Fruit fly (Drosophila melanogaster): Measurements from ENCODE around the gene CG12288.

CG12288 gene

dm6 chr2L:16888574-16889376 is 13.2 kb downstream of the CG12288 start (continued):
- TF ChIP-seq CG12219 (GFP tag; optimal IDR thresholded peaks at IDR 0.05) (no peak), ac (GFP tag; optimal IDR thresholded peaks at IDR 0.05) (no peak), CG4360 (GFP tag; IDR thresholded peaks at IDR 0.05) (peak; percentile 17; the same call in 1 of the 2 replicates), GATAe (GFP tag; conservative IDR thresholded peaks at IDR 0.05) (peak; percentile 35; the same call in 1 of the 2 replicates), crol (GFP tag; IDR thresholded peaks at IDR 0.05) (peak; percentile 92), Hr78 (GFP tag; optimal IDR thresholded peaks at IDR 0.05) (peak in 1 of 2 experiments; percentile 90), nau (GFP tag; optimal IDR thresholded peaks at IDR 0.05) (no peak), CG34422 (GFP tag; IDR thresholded peaks at IDR 0.05) (peak; percentile 48; the same call in 2 of the 3 replicates)

dm6 chr2L:16887660-16888573 is 14.1 kb downstream of the CG12288 start, which contains the start of the genes osi and tweek:
TSS of gene osi (minus strand) at chr2L:16887966.
TSS of gene tweek (plus strand) at chr2L:16888490.
- TF ChIP-seq ab (GFP tag; optimal IDR thresholded peaks at IDR 0.05): peak; percentile 15
- peak; percentile 34 for TF ChIP-seq Six4 (GFP tag; optimal IDR thresholded peaks at IDR 0.05)
- TF ChIP-seq CG17912 (GFP tag; optimal IDR thresholded peaks at IDR 0.05): no peak
- TF ChIP-seq zfh2 (GFP tag; optimal IDR thresholded peaks at IDR 0.05): peak; percentile 60
- peak; percentile 54 for TF ChIP-seq CG12104 (GFP tag; optimal IDR thresholded peaks at IDR 0.05)
- TF ChIP-seq insv (GFP tag; optimal IDR thresholded peaks at IDR 0.05): peak in 1 of 2 experiments; percentile 9
- TF ChIP-seq tll (GFP tag; optimal IDR thresholded peaks at IDR 0.05): peak in 1 of 2 experiments; percentile 62
- peak; percentile 77 for TF ChIP-seq nmo (GFP tag; optimal IDR thresholded peaks at IDR 0.05)
- no peak for TF ChIP-seq CG3407 (GFP tag; optimal IDR thresholded peaks at IDR 0.05)
- TF ChIP-seq Asciz (GFP tag; optimal IDR thresholded peaks at IDR 0.05): no peak
- peak; percentile 55 for TF ChIP-seq CG10209 (GFP tag; optimal IDR thresholded peaks at IDR 0.05)
- no peak for TF ChIP-seq abd-A (tag; optimal IDR thresholded peaks at IDR 0.05)
- TF ChIP-seq tin (GFP tag; optimal IDR thresholded peaks at IDR 0.05): peak; percentile 57
- peak; percentile 25 for TF ChIP-seq CG12769 (tag; optimal IDR thresholded peaks at IDR 0.05)
- TF ChIP-seq Neu2 (GFP tag; optimal IDR thresholded peaks at IDR 0.05; ENCODE audit: borderline replicate concordance): no peak
- no peak for TF ChIP-seq CG4707 (GFP tag; optimal IDR thresholded peaks at IDR 0.05)
- peak; percentile 67 for TF ChIP-seq CG12942 (GFP tag; optimal IDR thresholded peaks at IDR 0.05)
- no peak for TF ChIP-seq CG12299 (tag; optimal IDR thresholded peaks at IDR 0.05)
- peak; percentile 23 for TF ChIP-seq lab (GFP tag; optimal IDR thresholded peaks at IDR 0.05)
- no peak for TF ChIP-seq Antp (GFP tag; optimal IDR thresholded peaks at IDR 0.05)
- peak; percentile 87 for TF ChIP-seq Rfx (GFP tag; IDR thresholded peaks at IDR 0.05)
- TF ChIP-seq CG8944 (GFP tag; optimal IDR thresholded peaks at IDR 0.05): peak; percentile 55
- TF ChIP-seq CG3995 (GFP tag; optimal IDR thresholded peaks at IDR 0.05): peak; percentile 94
- no peak for TF ChIP-seq z (GFP tag; IDR thresholded peaks at IDR 0.05)
- TF ChIP-seq Bgb (GFP tag; IDR thresholded peaks at IDR 0.05; ENCODE audit: partially characterized antibody): peak; percentile 94
- no peak for TF ChIP-seq zfh1 (GFP tag; IDR thresholded peaks at IDR 0.05)
- no peak for TF ChIP-seq kah (GFP tag; optimal IDR thresholded peaks at IDR 0.05)
- TF ChIP-seq CG1529 (GFP tag; optimal IDR thresholded peaks at IDR 0.05): no peak
- no peak for TF ChIP-seq Trl (optimal IDR thresholded peaks at IDR 0.05)
- peak; percentile 29 for TF ChIP-seq Trl (GFP tag; optimal IDR thresholded peaks at IDR 0.05)
- no peak for TF ChIP-seq Atf-2 (GFP tag; optimal IDR thresholded peaks at IDR 0.05)
- no peak for TF ChIP-seq gce (GFP tag; IDR thresholded peaks at IDR 0.05)
- TF ChIP-seq CG17361 (GFP tag; IDR thresholded peaks at IDR 0.05): no peak; the same call in 2 of the 3 replicates
- no peak for TF ChIP-seq CG10274 (GFP tag; optimal IDR thresholded peaks at IDR 0.05)
- no peak for TF ChIP-seq Lim3 (GFP tag; IDR thresholded peaks at IDR 0.05)
- no peak for TF ChIP-seq Abd-B (GFP tag; optimal IDR thresholded peaks at IDR 0.05)
- TF ChIP-seq tgo (GFP tag; IDR thresholded peaks at IDR 0.05): peak; percentile 46; the same call in 1 of the 3 replicates

Measured in whole organism, embryonic.